Worm (Caenorhabditis elegans): Measurements from ENCODE around the gene clec-7.

- TF ChIP-seq ztf-4 (tag; optimal IDR thresholded peaks at IDR 0.05): no peak
- no peak for TF ChIP-seq unc-62 (GFP tag; optimal IDR thresholded peaks at IDR 0.05)
- TF ChIP-seq nhr-28 (tag; optimal IDR thresholded peaks at IDR 0.05): no peak
- no peak for TF ChIP-seq snpc-4 (tag; optimal IDR thresholded peaks at IDR 0.05)
- no peak for TF ChIP-seq jun-1 (tag; optimal IDR thresholded peaks at IDR 0.05)
- TF ChIP-seq nhr-76 (tag; optimal IDR thresholded peaks at IDR 0.05): no peak
- no peak for TF ChIP-seq nhr-237 (tag; optimal IDR thresholded peaks at IDR 0.05)
- TF ChIP-seq skn-1 (tag; optimal IDR thresholded peaks at IDR 0.05): no peak
- TF ChIP-seq nhr-23 (tag; optimal IDR thresholded peaks at IDR 0.05): no peak
- TF ChIP-seq nhr-11 (tag; optimal IDR thresholded peaks at IDR 0.05): no peak
- no peak for TF ChIP-seq ztf-11 (tag; optimal IDR thresholded peaks at IDR 0.05)
- no peak for TF ChIP-seq daf-12 (tag; optimal IDR thresholded peaks at IDR 0.05)
These were observed 49.1 kb upstream of the clec-7 start, which contains the start of gene C13A2.4 for ce11 chrV:7279090-7279489.
